Worm (Caenorhabditis elegans): ENCODE data around the gene nhr-214.

DNA sequence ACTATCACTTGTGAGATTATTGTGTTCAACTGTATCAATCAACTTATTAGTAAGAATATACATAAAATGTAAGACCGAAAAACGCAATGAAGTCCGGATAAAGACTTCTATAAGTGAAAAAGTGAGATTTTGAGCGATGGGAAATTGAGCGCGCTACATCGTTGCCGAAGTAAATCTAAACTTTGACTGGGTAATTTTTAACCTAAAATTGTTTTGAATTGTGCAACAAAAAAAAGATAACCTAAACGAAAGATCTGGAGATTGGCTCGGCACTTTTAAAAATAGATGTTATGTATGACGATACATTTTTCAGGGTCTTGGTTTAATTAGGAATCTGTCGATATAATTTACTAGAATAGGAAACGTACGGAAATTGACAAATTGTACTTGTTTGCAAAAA is 38.7 kb downstream of the nhr-214 start:
- TF ChIP-seq T23F11.4 (GFP tag; optimal IDR thresholded peaks at IDR 0.05) (no peak), dmd-4 (tag; optimal IDR thresholded peaks at IDR 0.05; ENCODE audit: borderline replicate concordance) (no peak), ceh-19 (GFP tag; optimal IDR thresholded peaks at IDR 0.05) (no peak), hlh-30 (tag; optimal IDR thresholded peaks at IDR 0.05; ENCODE audit: insufficient read depth) (no peak), ceh-6 (GFP tag; optimal IDR thresholded peaks at IDR 0.05) (no peak), ama-1 (optimal IDR thresholded peaks at IDR 0.05) (no peak), pqm-1 (tag; optimal IDR thresholded peaks at IDR 0.05) (no peak), zip-5 (tag; optimal IDR thresholded peaks at IDR 0.05) (no peak), lim-6 (tag; optimal IDR thresholded peaks at IDR 0.05) (no peak), tbx-2 (tag; optimal IDR thresholded peaks at IDR 0.05) (no peak), gmeb-2 (tag; optimal IDR thresholded peaks at IDR 0.05) (no peak), unc-86 (tag; optimal IDR thresholded peaks at IDR 0.05) (no peak), ceh-30 (tag; optimal IDR thresholded peaks at IDR 0.05) (no peak), pha-4 (tag; optimal IDR thresholded peaks at IDR 0.05) (no peak)
